Fruit fly (Drosophila melanogaster): ENCODE measurements around the gene CG32845.

CG32845 gene

DNA sequence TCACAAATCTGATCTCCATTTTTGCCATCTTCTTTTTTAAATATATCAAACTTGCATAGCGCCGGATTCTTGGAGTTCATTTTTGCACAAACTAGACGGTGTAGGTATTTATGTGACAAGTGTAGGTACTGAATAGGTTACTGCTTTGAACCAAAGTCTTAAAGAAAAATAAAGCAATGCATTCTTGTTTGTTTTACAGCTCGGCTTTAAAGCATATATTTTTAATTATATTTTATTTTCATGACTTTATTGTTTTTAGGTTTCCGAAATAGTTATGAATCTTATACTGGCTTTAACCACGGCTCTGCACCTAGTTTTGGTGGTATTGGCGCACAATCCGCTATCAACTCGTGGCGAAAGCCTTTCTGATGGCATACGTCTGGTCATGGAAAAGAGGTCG lies at the start of gene CG32845:
Gene CG32845, minus strand, starts transcription at position 101 of the 400 bp plus-strand sequence.
- TF ChIP-seq CG8478 (optimal IDR thresholded peaks at IDR 0.05), result no peak
- no peak for TF ChIP-seq pan (optimal IDR thresholded peaks at IDR 0.05)
- no peak for TF ChIP-seq usp (GFP tag; optimal IDR thresholded peaks at IDR 0.05)
- TF ChIP-seq EcR (GFP tag; optimal IDR thresholded peaks at IDR 0.05), result no peak
- TF ChIP-seq psq (optimal IDR thresholded peaks at IDR 0.05), result no peak
- no peak for TF ChIP-seq Dll (optimal IDR thresholded peaks at IDR 0.05)

dm6 chr3L:321495-321894 lies 48.3 kb upstream of the CG32845 start:
- no peak for TF ChIP-seq pan (optimal IDR thresholded peaks at IDR 0.05)
- TF ChIP-seq Dll (optimal IDR thresholded peaks at IDR 0.05), result no peak
- no peak for TF ChIP-seq EcR (GFP tag; optimal IDR thresholded peaks at IDR 0.05)
- TF ChIP-seq usp (GFP tag; optimal IDR thresholded peaks at IDR 0.05), result no peak
- no peak for TF ChIP-seq psq (optimal IDR thresholded peaks at IDR 0.05)
- TF ChIP-seq CG8478 (optimal IDR thresholded peaks at IDR 0.05), result no peak

DNA sequence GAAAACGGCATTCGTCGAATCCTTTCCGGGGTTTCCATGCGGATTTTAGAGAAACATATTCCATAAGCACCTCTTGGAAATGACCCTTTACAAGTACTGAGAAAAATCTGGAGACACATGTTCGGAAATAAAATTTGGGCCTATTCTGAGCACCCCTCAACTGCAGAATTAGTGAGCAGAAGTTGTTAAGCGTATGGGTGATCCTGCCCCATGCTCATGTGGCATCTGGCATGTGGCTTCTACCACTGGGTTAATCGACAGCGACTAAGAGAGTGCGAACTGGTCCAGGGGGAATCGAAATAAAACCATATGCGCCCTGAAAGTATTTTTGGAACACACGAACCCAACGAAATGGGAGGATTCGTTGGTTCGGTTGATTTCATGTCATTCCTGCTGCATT lies 47.6 kb upstream of the CG32845 start:
- no peak for TF ChIP-seq pan (optimal IDR thresholded peaks at IDR 0.05)
- no peak for TF ChIP-seq EcR (GFP tag; optimal IDR thresholded peaks at IDR 0.05)

dm6 chr3L:320010-320337 lies 46.8 kb upstream of the CG32845 start:
- TF ChIP-seq EcR (GFP tag; optimal IDR thresholded peaks at IDR 0.05), result no peak
- TF ChIP-seq CG8478 (optimal IDR thresholded peaks at IDR 0.05), result no peak
- no peak for TF ChIP-seq Dll (optimal IDR thresholded peaks at IDR 0.05)
- no peak for TF ChIP-seq usp (GFP tag; optimal IDR thresholded peaks at IDR 0.05)
- no peak for TF ChIP-seq psq (optimal IDR thresholded peaks at IDR 0.05)
- TF ChIP-seq pan (optimal IDR thresholded peaks at IDR 0.05), result no peak

- peak; percentile 88 for TF ChIP-seq CG8478 (optimal IDR thresholded peaks at IDR 0.05)
- no peak for TF ChIP-seq pan (optimal IDR thresholded peaks at IDR 0.05)
Measured at dm6 chr3L:319145-320009, 46.2 kb upstream of the CG32845 start, which contains the start of gene fwd. fwd (minus strand) TSS chr3L:319884.

- TF ChIP-seq Dll (optimal IDR thresholded peaks at IDR 0.05), result no peak
- TF ChIP-seq pan (optimal IDR thresholded peaks at IDR 0.05), result no peak
- TF ChIP-seq CG8478 (optimal IDR thresholded peaks at IDR 0.05), result no peak
- TF ChIP-seq psq (optimal IDR thresholded peaks at IDR 0.05), result no peak
- TF ChIP-seq EcR (GFP tag; optimal IDR thresholded peaks at IDR 0.05), result no peak
- TF ChIP-seq usp (GFP tag; optimal IDR thresholded peaks at IDR 0.05), result no peak
Measured at dm6 chr3L:316784-317183, 43.6 kb upstream of the CG32845 start, which contains the start of gene ddbt. ddbt (plus strand) TSS chr3L:317084.

DNA sequence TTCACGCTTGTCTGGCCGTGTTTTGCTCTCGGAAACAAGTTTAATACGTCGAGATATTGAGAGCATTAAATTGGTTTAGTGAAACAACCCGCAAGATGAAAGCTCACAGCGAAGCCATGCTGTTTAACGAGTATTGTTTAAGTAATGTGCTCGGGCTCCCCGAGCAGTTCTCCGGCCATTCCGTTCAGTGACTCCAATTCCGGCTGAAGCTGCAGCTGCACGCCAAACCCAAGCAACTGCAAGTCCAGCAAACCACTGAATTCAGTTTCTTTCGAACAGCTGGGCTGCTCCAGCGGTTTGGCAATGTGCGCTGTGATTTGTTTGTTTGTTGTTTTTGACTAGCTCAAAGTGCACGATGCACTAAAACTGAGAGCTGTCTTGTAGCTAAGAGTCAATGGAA lies 41.9 kb upstream of the CG32845 start:
- TF ChIP-seq EcR (GFP tag; optimal IDR thresholded peaks at IDR 0.05) (no peak), psq (optimal IDR thresholded peaks at IDR 0.05) (no peak), Dll (optimal IDR thresholded peaks at IDR 0.05) (no peak)

- TF ChIP-seq EcR (GFP tag; optimal IDR thresholded peaks at IDR 0.05) (no peak), psq (optimal IDR thresholded peaks at IDR 0.05) (no peak), pan (optimal IDR thresholded peaks at IDR 0.05) (no peak), Dll (optimal IDR thresholded peaks at IDR 0.05) (no peak), usp (GFP tag; optimal IDR thresholded peaks at IDR 0.05) (no peak), CG8478 (optimal IDR thresholded peaks at IDR 0.05) (no peak)
Measured at dm6 chr3L:312323-312722, 39.1 kb upstream of the CG32845 start.

- no peak for TF ChIP-seq usp (GFP tag; optimal IDR thresholded peaks at IDR 0.05)
- no peak for TF ChIP-seq CG8478 (optimal IDR thresholded peaks at IDR 0.05)
- TF ChIP-seq EcR (GFP tag; optimal IDR thresholded peaks at IDR 0.05), result no peak
- no peak for TF ChIP-seq psq (optimal IDR thresholded peaks at IDR 0.05)
- TF ChIP-seq Dll (optimal IDR thresholded peaks at IDR 0.05), result no peak
- no peak for TF ChIP-seq pan (optimal IDR thresholded peaks at IDR 0.05)
Measured at dm6 chr3L:311607-312006, 38.4 kb upstream of the CG32845 start.

dm6 chr3L:299952-300605 lies 26.9 kb upstream of the CG32845 start:
- TF ChIP-seq Dll (optimal IDR thresholded peaks at IDR 0.05) (no peak), EcR (GFP tag; optimal IDR thresholded peaks at IDR 0.05) (no peak)

dm6 chr3L:298459-298858 lies 25.3 kb upstream of the CG32845 start:
- TF ChIP-seq pan (optimal IDR thresholded peaks at IDR 0.05), result no peak
- TF ChIP-seq EcR (GFP tag; optimal IDR thresholded peaks at IDR 0.05), result no peak
- no peak for TF ChIP-seq Dll (optimal IDR thresholded peaks at IDR 0.05)
- TF ChIP-seq CG8478 (optimal IDR thresholded peaks at IDR 0.05), result no peak
- no peak for TF ChIP-seq usp (GFP tag; optimal IDR thresholded peaks at IDR 0.05)
- TF ChIP-seq psq (optimal IDR thresholded peaks at IDR 0.05), result no peak

- TF ChIP-seq psq (optimal IDR thresholded peaks at IDR 0.05) (no peak), Dll (optimal IDR thresholded peaks at IDR 0.05) (no peak), usp (GFP tag; optimal IDR thresholded peaks at IDR 0.05) (no peak), EcR (GFP tag; optimal IDR thresholded peaks at IDR 0.05) (no peak), CG8478 (optimal IDR thresholded peaks at IDR 0.05) (no peak), pan (optimal IDR thresholded peaks at IDR 0.05) (no peak)
Measured at dm6 chr3L:297240-297639, 24.0 kb upstream of the CG32845 start.

Measured in whole organism.